Worm (Caenorhabditis elegans) whole organism, dauer: Measurements from ENCODE around the gene ctsa-3.2.

Source experiments
- unc-62 ChIP-seq: sonication (generic microtip); optimal IDR thresholded peaks from 2 replicates; lab custom pipeline; 2017; ENCODE audit warnings: missing biosample characterization, missing genetic modification reagents, missing genetic modification characterization

Gene ctsa-3.2

ce11 chrII:9874508-9875229 is at the start of gene ctsa-3.2, which contains the start of gene chil-2:
Gene ctsa-3.2, plus strand, starts transcription at chrII:9875179.
Gene chil-2, minus strand, starts transcription at chrII:9874608.
- TF ChIP-seq unc-62 (GFP tag; lab: Kevin White, UChicago), result no peak

ce11 chrII:9826946-9827345 is 48.0 kb upstream of the ctsa-3.2 start:
- no peak for TF ChIP-seq unc-62 (GFP tag; lab: Kevin White, UChicago)

ce11 chrII:9827852-9828251 is 47.1 kb upstream of the ctsa-3.2 start, which contains the start of gene eyg-1:
Gene eyg-1, minus strand, starts transcription at chrII:9827952.
- no peak for TF ChIP-seq unc-62 (GFP tag; lab: Kevin White, UChicago)

ce11 chrII:9828502-9828901 is 46.5 kb upstream of the ctsa-3.2 start:
- no peak for TF ChIP-seq unc-62 (GFP tag; lab: Kevin White, UChicago)

- TF ChIP-seq unc-62 (GFP tag; lab: Kevin White, UChicago), result no peak
Measured at ce11 chrII:9829108-9829507, 45.9 kb upstream of the ctsa-3.2 start, which contains the start of gene ZK938.1. Gene ZK938.1, plus strand, starts transcription at chrII:9829408.

- no peak for TF ChIP-seq unc-62 (GFP tag; lab: Kevin White, UChicago)
Measured at ce11 chrII:9831033-9831432, 43.9 kb upstream of the ctsa-3.2 start, which contains the start of gene ZK938.12. Gene ZK938.12, plus strand, starts transcription at chrII:9831333.

ce11 chrII:9833855-9834254 is 41.1 kb upstream of the ctsa-3.2 start, which contains the start of gene ZK938.3:
Gene ZK938.3, minus strand, starts transcription at chrII:9833955.
- no peak for TF ChIP-seq unc-62 (GFP tag; lab: Kevin White, UChicago)

ce11 chrII:9834921-9835320 is 40.1 kb upstream of the ctsa-3.2 start, which contains the start of gene arrd-5:
Gene arrd-5, plus strand, starts transcription at chrII:9835221.
- TF ChIP-seq unc-62 (GFP tag; lab: Kevin White, UChicago), result no peak

ce11 chrII:9835958-9836357 is 39.0 kb upstream of the ctsa-3.2 start:
- TF ChIP-seq unc-62 (GFP tag; lab: Kevin White, UChicago), result no peak

- TF ChIP-seq unc-62 (GFP tag; lab: Kevin White, UChicago), result no peak
Measured at ce11 chrII:9838260-9838935, 36.6 kb upstream of the ctsa-3.2 start, which contains the start of gene arrd-4. Gene arrd-4, minus strand, starts transcription at chrII:9838310.

ce11 chrII:9840313-9840712 is 34.7 kb upstream of the ctsa-3.2 start, which contains the start of gene ZK938.11:
Gene ZK938.11, minus strand, starts transcription at chrII:9840413.
- no peak for TF ChIP-seq unc-62 (GFP tag; lab: Kevin White, UChicago)

- TF ChIP-seq unc-62 (GFP tag; lab: Kevin White, UChicago), result no peak
Measured at ce11 chrII:9841985-9842505, 32.9 kb upstream of the ctsa-3.2 start, which contains the start of gene rnh-1.2. Gene rnh-1.2, minus strand, starts transcription at chrII:9842035.

- TF ChIP-seq unc-62 (GFP tag; lab: Kevin White, UChicago), result no peak
Measured at ce11 chrII:9845239-9845638, 29.7 kb upstream of the ctsa-3.2 start, which contains the start of gene chil-9. Gene chil-9, minus strand, starts transcription at chrII:9845339.

- TF ChIP-seq unc-62 (GFP tag; lab: Kevin White, UChicago), result no peak
Measured at ce11 chrII:9849497-9849896, 25.5 kb upstream of the ctsa-3.2 start, which contains the start of gene old-2. Gene old-2, minus strand, starts transcription at chrII:9849597.

- TF ChIP-seq unc-62 (GFP tag; lab: Kevin White, UChicago), result no peak
Measured at ce11 chrII:9850945-9851344, 24.0 kb upstream of the ctsa-3.2 start, which contains the start of gene ZK938.10. Gene ZK938.10, minus strand, starts transcription at chrII:9851045.

ce11 chrII:9855620-9856019 is 19.4 kb upstream of the ctsa-3.2 start, which contains the start of gene chil-4:
Gene chil-4, minus strand, starts transcription at chrII:9855720.
- TF ChIP-seq unc-62 (GFP tag; lab: Kevin White, UChicago), result no peak
